Fruit fly (Drosophila melanogaster) whole organism, embryonic: ENCODE results near the gene CG31997.

Experiments used
- CG10321 ChIP-seq: fragments of 200-800 bp; sonication (Bioruptor generic); IDR thresholded peaks from 2 replicates; pipeline ENCODE4 v1.3.6; 2022; ENCODE audit warnings: missing biosample characterization, missing genetic modification characterization
- CG11398 ChIP-seq: fragments of 200-800 bp; sonication (Bioruptor generic); optimal IDR thresholded peaks from 2 replicates; lab custom pipeline; 2016; ENCODE audit warnings: missing biosample characterization, missing genetic modification characterization
- CG12769 ChIP-seq: fragments of 200-800 bp; sonication (Bioruptor generic); optimal IDR thresholded peaks from 2 replicates; lab custom pipeline; 2019; ENCODE audit warnings: missing biosample characterization, mild to moderate bottlenecking, missing genetic modification characterization, moderate library complexity
- CG13775 ChIP-seq: fragments of 200-800 bp; sonication (Bioruptor generic); optimal IDR thresholded peaks from 3 replicates; lab custom pipeline; 2017; ENCODE audit warnings: missing biosample characterization, mild to moderate bottlenecking, missing genetic modification characterization
- CG13894 ChIP-seq: fragments of 200-800 bp; sonication (Bioruptor generic); optimal IDR thresholded peaks from 3 replicates; lab custom pipeline; 2018; ENCODE audit warnings: missing biosample characterization, mild to moderate bottlenecking, missing genetic modification characterization, moderate library complexity
- CG17328 ChIP-seq: fragments of 200-800 bp; sonication (Bioruptor generic); IDR thresholded peaks from 2 replicates; pipeline ENCODE4 v1.3.6; 2022; ENCODE audit warnings: missing biosample characterization, missing genetic modification characterization
- CG18599 ChIP-seq: fragments of 200-800 bp; sonication (Bioruptor generic); optimal IDR thresholded peaks from 3 replicates; lab custom pipeline; 2017; ENCODE audit warnings: missing biosample characterization, missing genetic modification characterization, mild to moderate bottlenecking, moderate library complexity, missing genetic modification reagents
- CG2129 ChIP-seq: fragments of 200-800 bp; sonication (Bioruptor generic); IDR thresholded peaks from 2 replicates; pipeline ENCODE4 v1.3.6; 2022; ENCODE audit warnings: missing biosample characterization, missing genetic modification characterization; ENCODE audit not compliant: partially characterized antibody
- CG33213 ChIP-seq: fragments of 200-800 bp; sonication (Bioruptor generic); optimal IDR thresholded peaks from 3 replicates; lab custom pipeline; 2016; ENCODE audit warnings: missing biosample characterization, missing genetic modification characterization
- CG4404 ChIP-seq: fragments of 200-800 bp; sonication (Bioruptor generic); IDR thresholded peaks from 2 replicates; pipeline ENCODE4 v1.3.6; 2022; ENCODE audit warnings: missing biosample characterization, missing genetic modification characterization
- CG7271 ChIP-seq: fragments of 200-800 bp; sonication (Bioruptor generic); optimal IDR thresholded peaks from 2 replicates; lab custom pipeline; 2018; ENCODE audit warnings: missing biosample characterization, mild to moderate bottlenecking, missing genetic modification characterization, moderate library complexity
- CG9727 ChIP-seq: fragments of 200-800 bp; sonication (Bioruptor generic); optimal IDR thresholded peaks from 3 replicates; lab custom pipeline; 2017; ENCODE audit warnings: missing biosample characterization, mild to moderate bottlenecking, missing genetic modification characterization
- Deaf1 ChIP-seq: fragments of 200-800 bp; optimal IDR thresholded peaks from 3 replicates; lab custom pipeline; 2019; ENCODE audit warnings: missing biosample characterization, mild to moderate bottlenecking, missing genetic modification characterization, moderate library complexity
- Dip3 ChIP-seq: fragments of 200-800 bp; sonication (Bioruptor generic); optimal IDR thresholded peaks from 3 replicates; lab custom pipeline; 2016; ENCODE audit warnings: missing biosample characterization, missing genetic modification characterization
- H2.0 ChIP-seq: fragments of 200-800 bp; sonication (Bioruptor generic); IDR thresholded peaks from 2 replicates; pipeline ENCODE4 v1.3.6; 2022; ENCODE audit warnings: missing biosample characterization, missing genetic modification characterization
- HLH3B ChIP-seq: fragments of 200-800 bp; sonication (Bioruptor generic); IDR thresholded peaks from 2 replicates; pipeline ENCODE4 v1.3.6; 2022; ENCODE audit warnings: missing biosample characterization, missing genetic modification characterization
- HmgD ChIP-seq: fragments of 200-800 bp; sonication (Bioruptor generic); optimal IDR thresholded peaks from 3 replicates; lab custom pipeline; 2016; ENCODE audit warnings: missing biosample characterization, missing genetic modification characterization
- Jarid2 ChIP-seq: fragments of 200-800 bp; sonication (Bioruptor generic); optimal IDR thresholded peaks from 3 replicates; lab custom pipeline; 2017; ENCODE audit warnings: mild to moderate bottlenecking, missing biosample characterization, missing genetic modification reagents, missing genetic modification characterization
- Max ChIP-seq: fragments of 200-800 bp; sonication (Bioruptor generic); optimal IDR thresholded peaks from 2 replicates; lab custom pipeline; 2016; ENCODE audit warnings: missing biosample characterization, mild to moderate bottlenecking, missing genetic modification characterization
- ash1 ChIP-seq: fragments of 200-800 bp; sonication (Bioruptor generic); optimal IDR thresholded peaks from 2 replicates; lab custom pipeline; 2018; ENCODE audit warnings: missing biosample characterization, mild to moderate bottlenecking, missing genetic modification characterization
- dpn ChIP-seq, 2 experiments: fragments of 200-800 bp; sonication (Bioruptor generic); optimal IDR thresholded peaks; 3 replicates each; lab custom pipeline; 2016; ENCODE audit warnings: missing biosample characterization in 2 of 2, missing genetic modification characterization in 2 of 2
- ems ChIP-seq: fragments of 200-800 bp; sonication (Bioruptor generic); optimal IDR thresholded peaks from 3 replicates; lab custom pipeline; 2016; ENCODE audit warnings: missing biosample characterization, missing genetic modification characterization
- esg ChIP-seq: fragments of 200-800 bp; sonication (Bioruptor generic); conservative IDR thresholded peaks from 2 replicates; pipeline ENCODE4 v1.3.6; 2022; ENCODE audit warnings: missing biosample characterization, missing genetic modification characterization
- eve ChIP-seq, 2 experiments: fragments of >200 bp; optimal IDR thresholded peaks; 2 replicates each; lab custom pipeline; 2017; ENCODE audit warnings: missing biosample characterization in 2 of 2, missing genetic modification characterization in 2 of 2
- fd96Cb ChIP-seq: fragments of 200-800 bp; sonication (Bioruptor generic); optimal IDR thresholded peaks from 2 replicates; lab custom pipeline; 2018; ENCODE audit warnings: missing biosample characterization, mild to moderate bottlenecking, missing genetic modification characterization, moderate library complexity
- grau ChIP-seq: fragments of 200-800 bp; optimal IDR thresholded peaks from 3 replicates; lab custom pipeline; 2019; ENCODE audit warnings: missing biosample characterization, mild to moderate bottlenecking, missing genetic modification characterization, moderate library complexity
- jing ChIP-seq: fragments of 200-800 bp; sonication (Bioruptor generic); optimal IDR thresholded peaks from 2 replicates; lab custom pipeline; 2018; ENCODE audit warnings: missing biosample characterization, mild to moderate bottlenecking, missing genetic modification characterization
- odd ChIP-seq: fragments of 200-800 bp; sonication (Bioruptor generic); optimal IDR thresholded peaks from 2 replicates; lab custom pipeline; 2017; ENCODE audit warnings: missing biosample characterization, mild to moderate bottlenecking, missing genetic modification characterization
- onecut ChIP-seq: fragments of 200-800 bp; sonication (Bioruptor generic); IDR thresholded peaks from 2 replicates; pipeline ENCODE4 v1.3.6; 2022; ENCODE audit warnings: missing biosample characterization, missing genetic modification characterization
- psq ChIP-seq: fragments of 200-800 bp; sonication (Bioruptor generic); optimal IDR thresholded peaks from 2 replicates; lab custom pipeline; 2017; ENCODE audit warnings: missing biosample characterization, missing genetic modification characterization
- sim ChIP-seq: fragments of 200-800 bp; sonication (Bioruptor generic); IDR thresholded peaks from 2 replicates; pipeline ENCODE4 v1.3.6; 2022; ENCODE audit warnings: missing biosample characterization, missing genetic modification characterization
- sisA ChIP-seq: fragments of 200-800 bp; sonication (Bioruptor generic); IDR thresholded peaks from 2 replicates; pipeline ENCODE4 v1.3.6; 2022; ENCODE audit warnings: missing biosample characterization, missing genetic modification characterization
- stc ChIP-seq: fragments of 200-800 bp; sonication (Bioruptor generic); IDR thresholded peaks from 2 replicates; pipeline ENCODE4 v1.3.6; 2022; ENCODE audit warnings: missing biosample characterization, missing genetic modification characterization
- stwl ChIP-seq: fragments of 200-800 bp; sonication (Bioruptor generic); optimal IDR thresholded peaks from 3 replicates; lab custom pipeline; 2018; ENCODE audit warnings: missing biosample characterization, mild to moderate bottlenecking, missing genetic modification characterization, moderate library complexity
- sug ChIP-seq: fragments of 200-800 bp; optimal IDR thresholded peaks from 2 replicates; lab custom pipeline; 2019; ENCODE audit warnings: missing biosample characterization, mild to moderate bottlenecking, missing genetic modification characterization, moderate library complexity
- tin ChIP-seq: fragments of 200-800 bp; sonication (Bioruptor generic); optimal IDR thresholded peaks from 3 replicates; lab custom pipeline; 2016; ENCODE audit warnings: missing biosample characterization, missing genetic modification characterization
- tll ChIP-seq, 2 experiments: fragments of 200-800 bp in 1 of 2; fragments of >200 bp in 1 of 2; sonication (Bioruptor generic) in 1 of 2; optimal IDR thresholded peaks; 2 replicates each; lab custom pipeline; 2017 to 2019; ENCODE audit warnings: missing biosample characterization in 2 of 2, missing genetic modification characterization in 2 of 2, mild to moderate bottlenecking in 1 of 2, moderate library complexity in 1 of 2

Gene CG31997

dm6 chr4:179062-179919 is 23.4 kb upstream of the CG31997 start, which contains the start of gene Arl4 (continued):
- TF ChIP-seq Deaf1 (tag; lab: Kevin White, UChicago) (no peak), Jarid2 (GFP tag; lab: Kevin White, UChicago) (no peak), CG17328 (GFP tag; lab: Robert Waterston, UW) (no peak), Dip3 (GFP tag; lab: Kevin White, UChicago) (peak; percentile 16), jing (GFP tag; lab: Kevin White, UChicago) (no peak), sug (tag; lab: Kevin White, UChicago) (no peak), HmgD (GFP tag; lab: Kevin White, UChicago) (no peak), CG18599 (GFP tag; lab: Kevin White, UChicago) (no peak), CG7271 (tag; lab: Kevin White, UChicago) (no peak), fd96Cb (tag; lab: Kevin White, UChicago) (no peak), H2.0 (GFP tag; lab: Robert Waterston, UW) (no peak), ems (no peak), CG11398 (GFP tag; lab: Kevin White, UChicago) (no peak), CG2129 (no peak), CG33213 (GFP tag; lab: Kevin White, UChicago) (peak; percentile 25), HLH3B (GFP tag; lab: Robert Waterston, UW) (0 out of 2 replicates have a peak, but pooled peaks have one; percentile 12), dpn (GFP tag; optimal IDR thresholded peaks at IDR 0.05; lab: Kevin White, UChicago) (peak; percentile 8 to 11), grau (tag; lab: Kevin White, UChicago) (no peak), psq (GFP tag; lab: Kevin White, UChicago) (no peak), CG10321 (GFP tag; lab: Robert Waterston, UW) (no peak), stwl (tag; lab: Kevin White, UChicago) (no peak), sim (GFP tag; lab: Robert Waterston, UW) (no peak), ash1 (no peak), stc (GFP tag; lab: Robert Waterston, UW) (no peak), CG9727 (GFP tag; lab: Kevin White, UChicago) (no peak), tll (GFP tag; optimal IDR thresholded peaks at IDR 0.05; lab: Kevin White, UChicago) (no peak), sisA (GFP tag; lab: Robert Waterston, UW) (no peak), CG13775 (GFP tag; lab: Kevin White, UChicago) (no peak), tin (GFP tag; lab: Kevin White, UChicago) (no peak), odd (GFP tag; lab: Kevin White, UChicago) (no peak), CG4404 (GFP tag; lab: Robert Waterston, UW) (no peak)

DNA sequence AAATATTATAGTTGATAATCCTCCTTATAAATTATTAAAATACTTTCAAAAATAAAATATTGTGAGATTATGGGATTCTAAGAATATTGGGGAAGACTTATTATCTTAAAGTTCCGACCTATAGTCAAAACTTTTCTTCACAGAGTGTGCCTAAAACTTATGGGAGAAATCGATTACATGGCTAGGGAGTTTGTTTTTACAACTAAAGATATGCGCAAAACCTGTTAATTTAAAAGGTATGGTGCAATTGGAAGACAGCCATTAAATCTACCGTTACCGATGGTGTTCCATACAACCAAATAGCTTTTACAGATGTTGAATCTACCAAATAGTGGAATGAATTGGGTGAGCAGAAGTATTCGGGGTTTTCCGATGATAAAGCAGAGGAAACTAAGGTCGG is 19.4 kb upstream of the CG31997 start, which contains the start of gene CG33978:
TSS of gene CG33978 (minus strand) at position 395 of the 400 bp plus-strand sequence.
- TF ChIP-seq esg (GFP tag; lab: Robert Waterston, UW), result no peak
- peak in 1 of 2 experiments; percentile 30 for TF ChIP-seq eve (GFP tag; optimal IDR thresholded peaks at IDR 0.05; lab: Kevin White, UChicago)
- TF ChIP-seq Max, result no peak
- peak; percentile 78 for TF ChIP-seq onecut (GFP tag; lab: Robert Waterston, UW)
- TF ChIP-seq CG12769 (tag; lab: Kevin White, UChicago), result peak; percentile 26
- TF ChIP-seq CG13894 (tag; lab: Kevin White, UChicago), result peak; percentile 58
